Worm (Caenorhabditis elegans) whole organism, young adult: ENCODE results near the gene irld-34.

Experiments
- F55B11.4 ChIP-seq: sonication (generic microtip); optimal IDR thresholded peaks from 2 replicates; lab custom pipeline; 2016; ENCODE audit warnings: missing compliant biosample characterization, missing genetic modification characterization, borderline replicate concordance; ENCODE audit not compliant: insufficient read depth
- K11D2.4 ChIP-seq: fragments of 200-800 bp; sonication (Bioruptor generic); IDR thresholded peaks from 2 replicates; pipeline ENCODE4 v1.3.6; 2022; ENCODE audit warnings: missing genetic modification reagents, missing genetic modification characterization, missing compliant biosample characterization
- ama-1 ChIP-seq, 3 experiments: fragments of 150-350 bp in 1 of 3; sonication (generic microtip) in 2 of 3; optimal IDR thresholded peaks; 2 replicates each; lab custom pipeline; 2014 to 2018; ENCODE audit warnings: missing biosample characterization in 2 of 3, missing genetic modification characterization in 2 of 3, missing genetic modification reagents in 2 of 3
- egl-18 ChIP-seq: fragments of 200-800 bp; sonication (Bioruptor generic); IDR thresholded peaks from 2 replicates; pipeline ENCODE4 v1.3.6; 2022; ENCODE audit warnings: missing genetic modification reagents, missing genetic modification characterization, missing compliant biosample characterization

ce11 chrIII:9136587-9136986, 18.3 kb upstream of the irld-34 start, which contains the start of gene eat-4:
- TF ChIP-seq K11D2.4 (GFP tag; lab: Robert Waterston, UW), result no peak
- no peak for TF ChIP-seq F55B11.4 (tag; lab: Kevin White, UChicago)
- no peak for TF ChIP-seq ama-1 (optimal IDR thresholded peaks at IDR 0.05; lab: Kevin White, UChicago)
- no peak for TF ChIP-seq ama-1 (GFP tag; optimal IDR thresholded peaks at IDR 0.05; lab: Kevin White, UChicago)
- no peak for TF ChIP-seq egl-18 (GFP tag; lab: Robert Waterston, UW)
